Worm (Caenorhabditis elegans): ENCODE measurements around the gene F40G12.5.

F40G12.5 gene

ce11 chrV:14237447-14237846, 33.2 kb downstream of the F40G12.5 start:
- TF ChIP-seq aptf-3 (GFP tag; IDR thresholded peaks at IDR 0.05): peak; percentile 90
- peak; percentile 68; the same call in 1 of the 2 replicates for TF ChIP-seq ceh-40 (GFP tag; IDR thresholded peaks at IDR 0.05)
- peak; percentile 31 for TF ChIP-seq nhr-90 (tag; optimal IDR thresholded peaks at IDR 0.05)
- TF ChIP-seq Y95B8A.8 (GFP tag; IDR thresholded peaks at IDR 0.05): peak; percentile 68; the same call in 1 of the 2 replicates
- TF ChIP-seq C17E4.6 (GFP tag; IDR thresholded peaks at IDR 0.05): 0 out of 2 replicates have a peak, but pooled peaks have one; percentile 21
- 0 out of 2 replicates have a peak, but pooled peaks have one; percentile 29 for TF ChIP-seq ztf-28 (GFP tag; IDR thresholded peaks at IDR 0.05)
- TF ChIP-seq egl-18 (GFP tag; IDR thresholded peaks at IDR 0.05): 0 out of 2 replicates have a peak, but pooled peaks have one; percentile 14
- TF ChIP-seq madf-6 (GFP tag; IDR thresholded peaks at IDR 0.05): peak; percentile 71
- peak; percentile 75 for TF ChIP-seq F39B2.1 (GFP tag; IDR thresholded peaks at IDR 0.05)
- 0 out of 2 replicates have a peak, but pooled peaks have one; percentile 18 for TF ChIP-seq Y53F4B.3 (GFP tag; IDR thresholded peaks at IDR 0.05)
- 0 out of 2 replicates have a peak, but pooled peaks have one; percentile 78 for TF ChIP-seq bed-1 (GFP tag; IDR thresholded peaks at IDR 0.05)
- peak; percentile 57 for TF ChIP-seq F33H1.4 (GFP tag; IDR thresholded peaks at IDR 0.05)
- TF ChIP-seq Y53G8AR.9 (GFP tag; conservative IDR thresholded peaks at IDR 0.05): peak; percentile 64; the same call in 1 of the 2 replicates
- TF ChIP-seq rpc-1 (optimal IDR thresholded peaks at IDR 0.05): peak; percentile 35
- peak; percentile 65 for TF ChIP-seq rpc-1 (tag; optimal IDR thresholded peaks at IDR 0.05)
- 0 out of 2 replicates have a peak, but pooled peaks have one; percentile 18 for TF ChIP-seq Y79H2A.3 (GFP tag; conservative IDR thresholded peaks at IDR 0.05)
- peak; percentile 60; the same call in 1 of the 2 replicates for TF ChIP-seq hmg-20 (GFP tag; IDR thresholded peaks at IDR 0.05)
- peak; percentile 72 for TF ChIP-seq hmg-1.2 (GFP tag; IDR thresholded peaks at IDR 0.05)
- TF ChIP-seq D2030.7 (GFP tag; IDR thresholded peaks at IDR 0.05): peak; percentile 94
- TF ChIP-seq Y56A3A.18 (GFP tag; IDR thresholded peaks at IDR 0.05): peak; percentile 80
- 0 out of 2 replicates have a peak, but pooled peaks have one; percentile 9 for TF ChIP-seq Y67H2A.10 (GFP tag; conservative IDR thresholded peaks at IDR 0.05)
- TF ChIP-seq egl-44 (GFP tag; IDR thresholded peaks at IDR 0.05): peak; percentile 91
- peak; percentile 96 for TF ChIP-seq cebp-2 (GFP tag; IDR thresholded peaks at IDR 0.05)
- TF ChIP-seq sea-2 (GFP tag; IDR thresholded peaks at IDR 0.05): peak; percentile 84; the same call in 1 of the 2 replicates
- TF ChIP-seq ceh-58 (GFP tag; IDR thresholded peaks at IDR 0.05): peak; percentile 95
- TF ChIP-seq lin-26 (GFP tag; IDR thresholded peaks at IDR 0.05): peak; percentile 99
- TF ChIP-seq F37B4.10 (GFP tag; IDR thresholded peaks at IDR 0.05): 0 out of 2 replicates have a peak, but pooled peaks have one; percentile 52
- TF ChIP-seq mcd-1 (GFP tag; IDR thresholded peaks at IDR 0.05): peak; percentile 61
- peak; percentile 79 for TF ChIP-seq pbrm-1 (GFP tag; IDR thresholded peaks at IDR 0.05)
- peak; percentile 85 for TF ChIP-seq bed-2 (GFP tag; IDR thresholded peaks at IDR 0.05)
- TF ChIP-seq ceh-100 (GFP tag; IDR thresholded peaks at IDR 0.05): peak; percentile 67; the same call in 1 of the 2 replicates
- TF ChIP-seq dox-1 (GFP tag; IDR thresholded peaks at IDR 0.05): peak; percentile 87
- peak; percentile 46 for TF ChIP-seq egrh-3 (GFP tag; IDR thresholded peaks at IDR 0.05)
- TF ChIP-seq K11D2.4 (GFP tag; IDR thresholded peaks at IDR 0.05): 0 out of 2 replicates have a peak, but pooled peaks have one; percentile 33
- TF ChIP-seq B0261.1 (tag; optimal IDR thresholded peaks at IDR 0.05): peak; percentile 52
- TF ChIP-seq attf-6 (GFP tag; IDR thresholded peaks at IDR 0.05): peak; percentile 87
- TF ChIP-seq attf-3 (GFP tag; conservative IDR thresholded peaks at IDR 0.05): 0 out of 2 replicates have a peak, but pooled peaks have one; percentile 35
- peak; percentile 78 for TF ChIP-seq ekl-4 (GFP tag; IDR thresholded peaks at IDR 0.05)
- TF ChIP-seq nhr-120 (GFP tag; IDR thresholded peaks at IDR 0.05): 0 out of 2 replicates have a peak, but pooled peaks have one; percentile 86
- TF ChIP-seq nfyb-1 (GFP tag; IDR thresholded peaks at IDR 0.05): peak; percentile 57; the same call in 1 of the 2 replicates
- peak; percentile 95 for TF ChIP-seq ztf-25 (GFP tag; IDR thresholded peaks at IDR 0.05)
- TF ChIP-seq madf-8 (GFP tag; conservative IDR thresholded peaks at IDR 0.05): peak; percentile 53
- TF ChIP-seq rcor-1 (GFP tag; IDR thresholded peaks at IDR 0.05): peak; percentile 59
- peak; percentile 81 for TF ChIP-seq tbp1 (GFP tag; optimal IDR thresholded peaks at IDR 0.05)

Data from whole organism, young adult.